Worm (Caenorhabditis elegans) whole organism, late embryonic: ENCODE measurements around the gene Y22D7AR.3.

Experiments used
- C08G9.2 ChIP-seq: sonication (generic microtip); optimal IDR thresholded peaks from 2 replicates; lab custom pipeline; 2016; ENCODE audit warnings: mild to moderate bottlenecking, missing genetic modification characterization, moderate library complexity, missing compliant biosample characterization
- C38D4.7 ChIP-seq: fragments of 200-800 bp; sonication (Bioruptor generic); optimal IDR thresholded peaks from 2 replicates; lab custom pipeline; 2018; ENCODE audit warnings: mild to moderate bottlenecking, missing genetic modification characterization, moderate library complexity, missing compliant biosample characterization
- K09A11.1 ChIP-seq: sonication (generic microtip); optimal IDR thresholded peaks from 2 replicates; lab custom pipeline; 2017; ENCODE audit warnings: antibody characterized with exemption, mild to moderate bottlenecking, missing genetic modification characterization, missing compliant biosample characterization; ENCODE audit not compliant: insufficient read depth
- T23F11.4 ChIP-seq: fragments of 200-800 bp; sonication (Bioruptor generic); optimal IDR thresholded peaks from 2 replicates; lab custom pipeline; 2018; ENCODE audit warnings: mild to moderate bottlenecking, missing genetic modification characterization, missing compliant biosample characterization
- Y22D7AL.16 ChIP-seq: sonication (generic microtip); optimal IDR thresholded peaks from 2 replicates; lab custom pipeline; 2016; ENCODE audit warnings: missing genetic modification characterization, missing compliant biosample characterization
- ahr-1 ChIP-seq: sonication (generic microtip); optimal IDR thresholded peaks from 2 replicates; lab custom pipeline; 2016; ENCODE audit warnings: missing genetic modification characterization, missing compliant biosample characterization
- ceh-19 ChIP-seq: fragments of 200-800 bp; sonication (Bioruptor generic); optimal IDR thresholded peaks from 2 replicates; lab custom pipeline; 2018; ENCODE audit warnings: mild to moderate bottlenecking, missing genetic modification characterization, missing compliant biosample characterization
- ceh-2 ChIP-seq: sonication (generic microtip); optimal IDR thresholded peaks from 2 replicates; lab custom pipeline; 2016; ENCODE audit warnings: missing genotype, missing genetic modification characterization, missing compliant biosample characterization
- ceh-30 ChIP-seq: fragments of 150-350 bp; optimal IDR thresholded peaks from 2 replicates; lab custom pipeline; 2014; ENCODE audit warnings: missing biosample characterization, missing genetic modification characterization
- ceh-48 ChIP-seq: sonication (generic microtip); optimal IDR thresholded peaks from 2 replicates; lab custom pipeline; 2016; ENCODE audit warnings: missing genetic modification characterization, inconsistent platforms, missing compliant biosample characterization
- che-1 ChIP-seq: sonication (generic microtip); optimal IDR thresholded peaks from 2 replicates; lab custom pipeline; 2016; ENCODE audit warnings: mild to moderate bottlenecking, missing genetic modification characterization, missing compliant biosample characterization
- dve-1 ChIP-seq: sonication (generic microtip); optimal IDR thresholded peaks from 2 replicates; lab custom pipeline; 2017; ENCODE audit warnings: antibody characterized with exemption, mild to moderate bottlenecking, missing genetic modification characterization, missing compliant biosample characterization
- elt-4 ChIP-seq: sonication (generic microtip); optimal IDR thresholded peaks from 2 replicates; lab custom pipeline; 2016; ENCODE audit warnings: missing genetic modification characterization, missing compliant biosample characterization
- eyg-1 ChIP-seq: sonication (generic microtip); optimal IDR thresholded peaks from 2 replicates; lab custom pipeline; 2016; ENCODE audit warnings: missing genotype, missing genetic modification characterization, missing compliant biosample characterization
- fkh-6 ChIP-seq: sonication (generic microtip); optimal IDR thresholded peaks from 2 replicates; lab custom pipeline; 2016; ENCODE audit warnings: missing genetic modification characterization, missing compliant biosample characterization
- gmeb-2 ChIP-seq: sonication (generic microtip); optimal IDR thresholded peaks from 2 replicates; lab custom pipeline; 2016; ENCODE audit warnings: missing genetic modification characterization, inconsistent platforms, missing compliant biosample characterization
- hlh-15 ChIP-seq: sonication (generic microtip); optimal IDR thresholded peaks from 2 replicates; lab custom pipeline; 2016; ENCODE audit warnings: missing genetic modification characterization, missing compliant biosample characterization
- hlh-6 ChIP-seq: sonication (generic microtip); optimal IDR thresholded peaks from 2 replicates; lab custom pipeline; 2016; ENCODE audit warnings: missing genotype, missing genetic modification characterization, missing compliant biosample characterization
- hlh-8 ChIP-seq: sonication (generic microtip); optimal IDR thresholded peaks from 2 replicates; lab custom pipeline; 2016; ENCODE audit warnings: missing genotype, missing genetic modification characterization, missing compliant biosample characterization
- madf-2 ChIP-seq: sonication (generic microtip); optimal IDR thresholded peaks from 2 replicates; lab custom pipeline; 2017; ENCODE audit warnings: missing genetic modification characterization, missing compliant biosample characterization
- mec-3 ChIP-seq: sonication (generic microtip); optimal IDR thresholded peaks from 2 replicates; lab custom pipeline; 2016; ENCODE audit warnings: borderline replicate concordance, missing genetic modification characterization, missing compliant biosample characterization
- nfya-1 ChIP-seq: sonication (generic microtip); optimal IDR thresholded peaks from 2 replicates; lab custom pipeline; 2017; ENCODE audit warnings: missing genetic modification characterization, mild to moderate bottlenecking, missing compliant biosample characterization, antibody characterized with exemption, moderate library complexity
- pha-2 ChIP-seq: sonication (generic microtip); optimal IDR thresholded peaks from 2 replicates; lab custom pipeline; 2017; ENCODE audit warnings: mild to moderate bottlenecking, missing genetic modification characterization, missing compliant biosample characterization
- pha-4 ChIP-seq: fragments of 150-350 bp; optimal IDR thresholded peaks from 2 replicates; lab custom pipeline; 2018; ENCODE audit warnings: missing biosample characterization, missing genetic modification reagents, missing genetic modification characterization
- ref-2 ChIP-seq: sonication (generic microtip); optimal IDR thresholded peaks from 2 replicates; lab custom pipeline; 2016; ENCODE audit warnings: missing genetic modification characterization, missing compliant biosample characterization
- syd-9 ChIP-seq: sonication (generic microtip); optimal IDR thresholded peaks from 2 replicates; lab custom pipeline; 2016; ENCODE audit warnings: mild to moderate bottlenecking, missing genetic modification characterization, moderate library complexity, missing compliant biosample characterization
- tbx-2 ChIP-seq: sonication (generic microtip); optimal IDR thresholded peaks from 2 replicates; lab custom pipeline; 2016; ENCODE audit warnings: missing genetic modification characterization, missing compliant biosample characterization
- unc-42 ChIP-seq: sonication (generic microtip); optimal IDR thresholded peaks from 2 replicates; lab custom pipeline; 2016; ENCODE audit warnings: missing genotype, missing genetic modification characterization, missing compliant biosample characterization

Y22D7AR.3 gene

ce11 chrIII:1618915-1619314, 46.7 kb downstream of the Y22D7AR.3 start, which contains the start of gene Y22D7AL.10 (continued):
- peak; percentile 83 for TF ChIP-seq eyg-1 (tag; lab: Kevin White, UChicago)
- TF ChIP-seq tbx-2, result peak; percentile 97
- TF ChIP-seq K09A11.1 (tag; lab: Kevin White, UChicago), result peak; percentile 92
- peak; percentile 20 for TF ChIP-seq Y22D7AL.16 (tag; lab: Kevin White, UChicago)
- TF ChIP-seq madf-2, result peak; percentile 72
- TF ChIP-seq che-1 (tag; lab: Kevin White, UChicago), result peak; percentile 72
- TF ChIP-seq fkh-6, result peak; percentile 76
- TF ChIP-seq ceh-48 (tag; lab: Kevin White, UChicago), result peak; percentile 51
- peak; percentile 85 for TF ChIP-seq ceh-2 (tag; lab: Kevin White, UChicago)
- TF ChIP-seq ahr-1, result peak; percentile 59
- peak; percentile 89 for TF ChIP-seq unc-42
- TF ChIP-seq mec-3, result no peak
- TF ChIP-seq ref-2, result peak; percentile 97
- peak; percentile 79 for TF ChIP-seq hlh-8 (tag; lab: Kevin White, UChicago)
- no peak for TF ChIP-seq pha-4 (tag; lab: Kevin White, UChicago)
- TF ChIP-seq hlh-6 (tag; lab: Kevin White, UChicago), result peak; percentile 82
- TF ChIP-seq T23F11.4, result peak; percentile 72
- TF ChIP-seq nfya-1 (tag; lab: Kevin White, UChicago), result peak; percentile 100
- TF ChIP-seq syd-9 (tag; lab: Kevin White, UChicago), result peak; percentile 85
- peak; percentile 87 for TF ChIP-seq ceh-19 (GFP tag; lab: Kevin White, UChicago)
- peak; percentile 66 for TF ChIP-seq C38D4.7 (GFP tag; lab: Kevin White, UChicago)
- no peak for TF ChIP-seq ceh-30 (tag; lab: Kevin White, UChicago)
- peak; percentile 84 for TF ChIP-seq pha-2 (tag; lab: Kevin White, UChicago)
- peak; percentile 83 for TF ChIP-seq dve-1 (tag; lab: Kevin White, UChicago)
- TF ChIP-seq C08G9.2 (tag; lab: Kevin White, UChicago), result peak; percentile 85

- TF ChIP-seq elt-4 (tag; lab: Kevin White, UChicago) (no peak), ceh-48 (tag; lab: Kevin White, UChicago) (peak; percentile 45)
Measured at ce11 chrIII:1618312-1618711, 47.3 kb downstream of the Y22D7AR.3 start.

ce11 chrIII:1616245-1617026, 49.2 kb downstream of the Y22D7AR.3 start:
- no peak for TF ChIP-seq hlh-6 (tag; lab: Kevin White, UChicago)
- peak; percentile 28 for TF ChIP-seq gmeb-2 (tag; lab: Kevin White, UChicago)
- no peak for TF ChIP-seq hlh-15 (tag; lab: Kevin White, UChicago)
